Fruit fly (Drosophila melanogaster): ENCODE measurements around the gene Tango14.

Gene Tango14

dm6 chr2L:1142730-1143281 is 15.7 kb upstream of the Tango14 start, which contains the start of gene MFS3 (continued):
- TF ChIP-seq Sox102F (GFP tag; optimal IDR thresholded peaks at IDR 0.05): no peak
- no peak for TF ChIP-seq MBD-R2 (GFP tag; IDR thresholded peaks at IDR 0.05)
- TF ChIP-seq Lhr (GFP tag; optimal IDR thresholded peaks at IDR 0.05): no peak
- no peak for TF ChIP-seq CG9609 (GFP tag; optimal IDR thresholded peaks at IDR 0.05)
- no peak for TF ChIP-seq ash1 (GFP tag; optimal IDR thresholded peaks at IDR 0.05)
- peak; percentile 19; the same call in 1 of the 3 replicates for TF ChIP-seq row (GFP tag; IDR thresholded peaks at IDR 0.05)
- no peak for TF ChIP-seq cad (GFP tag; optimal IDR thresholded peaks at IDR 0.05)
- TF ChIP-seq slp2 (GFP tag; optimal IDR thresholded peaks at IDR 0.05): no peak
- no peak for TF ChIP-seq Doc2 (GFP tag; IDR thresholded peaks at IDR 0.05)
- TF ChIP-seq ken (GFP tag; IDR thresholded peaks at IDR 0.05): no peak
- TF ChIP-seq chif (GFP tag; optimal IDR thresholded peaks at IDR 0.05): no peak
- TF ChIP-seq Mrtf (GFP tag; IDR thresholded peaks at IDR 0.05): no peak
- peak; percentile 0 for TF ChIP-seq Dip3 (GFP tag; optimal IDR thresholded peaks at IDR 0.05)
- TF ChIP-seq Hand (GFP tag; optimal IDR thresholded peaks at IDR 0.05): peak; percentile 31
- TF ChIP-seq dm (GFP tag; optimal IDR thresholded peaks at IDR 0.05): peak; percentile 6
- peak; percentile 98 for TF ChIP-seq Deaf1 (tag; optimal IDR thresholded peaks at IDR 0.05)
- TF ChIP-seq insv (GFP tag; optimal IDR thresholded peaks at IDR 0.05): no peak
- TF ChIP-seq CG17912 (GFP tag; optimal IDR thresholded peaks at IDR 0.05): no peak
- no peak for TF ChIP-seq dan (GFP tag; IDR thresholded peaks at IDR 0.05)
- no peak for TF ChIP-seq hkb (optimal IDR thresholded peaks at IDR 0.05)
- TF ChIP-seq hkb (GFP tag; IDR thresholded peaks at IDR 0.05): 0 out of 2 replicates have a peak, but pooled peaks have one; percentile 10
- TF ChIP-seq PHDP (tag; optimal IDR thresholded peaks at IDR 0.05): peak; percentile 20
- no peak for TF ChIP-seq MESR4 (GFP tag; optimal IDR thresholded peaks at IDR 0.05)
- no peak; the same call in 1 of the 2 replicates for TF ChIP-seq HLH3B (GFP tag; IDR thresholded peaks at IDR 0.05)
- TF ChIP-seq Hmr (GFP tag; optimal IDR thresholded peaks at IDR 0.05): peak; percentile 74
- no peak for TF ChIP-seq TFAM (GFP tag; optimal IDR thresholded peaks at IDR 0.05)
- no peak for TF ChIP-seq kay (GFP tag; optimal IDR thresholded peaks at IDR 0.05)
- TF ChIP-seq cato (GFP tag; optimal IDR thresholded peaks at IDR 0.05; ENCODE audit: borderline replicate concordance): no peak
- TF ChIP-seq Jarid2 (GFP tag; optimal IDR thresholded peaks at IDR 0.05): peak; percentile 66
- TF ChIP-seq NK7.1 (GFP tag; optimal IDR thresholded peaks at IDR 0.05): no peak
- TF ChIP-seq Hr3 (GFP tag; optimal IDR thresholded peaks at IDR 0.05): no peak
- no peak for TF ChIP-seq zen2 (GFP tag; IDR thresholded peaks at IDR 0.05; ENCODE audit: partially characterized antibody)
- TF ChIP-seq btn (GFP tag; optimal IDR thresholded peaks at IDR 0.05): no peak
- no peak for TF ChIP-seq CG18476 (GFP tag; optimal IDR thresholded peaks at IDR 0.05)
- TF ChIP-seq Dad (GFP tag; optimal IDR thresholded peaks at IDR 0.05): no peak
- TF ChIP-seq dmrt99B (tag; optimal IDR thresholded peaks at IDR 0.05): no peak
- peak; percentile 49 for TF ChIP-seq pzg (GFP tag; optimal IDR thresholded peaks at IDR 0.05)
- no peak for TF ChIP-seq gsb (GFP tag; IDR thresholded peaks at IDR 0.05)
- TF ChIP-seq gfzf (GFP tag; optimal IDR thresholded peaks at IDR 0.05): peak; percentile 56
- TF ChIP-seq grau (tag; optimal IDR thresholded peaks at IDR 0.05): no peak
- TF ChIP-seq gsb-n (tag; optimal IDR thresholded peaks at IDR 0.05): no peak
- TF ChIP-seq CG7839 (tag; optimal IDR thresholded peaks at IDR 0.05): no peak
- no peak for TF ChIP-seq Hr39 (optimal IDR thresholded peaks at IDR 0.05)
- peak; percentile 25; the same call in 1 of the 2 replicates for TF ChIP-seq Drgx (GFP tag; IDR thresholded peaks at IDR 0.05)
- TF ChIP-seq crol (GFP tag; IDR thresholded peaks at IDR 0.05): no peak
- no peak for TF ChIP-seq emc (GFP tag; optimal IDR thresholded peaks at IDR 0.05)
- TF ChIP-seq CG8924 (tag; optimal IDR thresholded peaks at IDR 0.05): no peak
- TF ChIP-seq CG6813 (GFP tag; optimal IDR thresholded peaks at IDR 0.05): no peak
- no peak for TF ChIP-seq Mes4 (GFP tag; optimal IDR thresholded peaks at IDR 0.05)
- TF ChIP-seq Mad (GFP tag; optimal IDR thresholded peaks at IDR 0.05): no peak
- no peak for TF ChIP-seq Tbp (GFP tag; optimal IDR thresholded peaks at IDR 0.05)
- no peak for TF ChIP-seq otp (GFP tag; IDR thresholded peaks at IDR 0.05)
